Fruit fly (Drosophila melanogaster): ENCODE data around the gene CG9737.

The CG9737 gene

DNA sequence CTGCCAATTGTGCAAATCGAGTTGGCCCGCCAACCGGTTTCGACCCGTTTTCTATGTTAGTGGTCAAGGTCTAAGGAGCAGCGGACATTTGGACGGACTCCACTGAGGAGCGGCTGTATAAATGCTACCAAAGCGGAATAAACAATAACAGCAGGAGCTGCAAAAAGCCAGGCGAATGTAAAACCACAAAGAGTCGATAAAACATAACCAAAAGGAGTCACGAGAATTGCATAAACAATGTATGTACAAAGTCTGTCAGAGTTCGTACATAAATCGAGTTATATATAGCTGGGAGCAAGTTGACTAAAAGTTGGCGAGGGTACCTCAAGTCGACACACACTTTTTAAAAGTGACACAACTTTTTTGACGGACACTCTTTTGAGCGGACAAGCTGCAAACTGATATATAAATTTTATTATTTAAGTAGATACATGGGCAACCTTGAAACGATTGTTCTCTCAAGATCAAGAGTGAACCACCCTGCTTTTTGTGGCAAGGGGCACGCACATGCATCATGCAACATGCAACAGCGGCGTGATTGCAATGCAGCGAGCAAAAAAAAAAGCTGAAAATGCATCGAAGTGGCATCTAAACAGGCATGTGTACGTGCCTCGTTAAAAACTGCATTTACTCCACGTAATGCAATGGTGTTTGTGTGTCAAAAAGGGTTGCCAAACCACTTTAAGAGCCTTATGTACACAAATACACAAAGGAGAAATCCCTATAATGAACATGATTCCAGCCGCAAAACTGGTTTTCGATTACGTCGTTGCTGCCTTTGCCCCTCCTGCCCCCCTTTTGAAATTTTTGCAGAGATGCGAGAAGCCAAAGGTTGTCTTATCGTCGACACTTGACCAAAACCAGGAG is 12.4 kb upstream of the CG9737 start (continued):
- TF ChIP-seq fkh (GFP tag; optimal IDR thresholded peaks at IDR 0.05) (no peak), OdsH (GFP tag; optimal IDR thresholded peaks at IDR 0.05) (peak; percentile 93), CG34406 (GFP tag; optimal IDR thresholded peaks at IDR 0.05) (peak; percentile 95), Ets96B (tag; optimal IDR thresholded peaks at IDR 0.05) (peak; percentile 98), salr (GFP tag; optimal IDR thresholded peaks at IDR 0.05) (peak; percentile 91 to 93), acj6 (GFP tag; optimal IDR thresholded peaks at IDR 0.05) (peak; percentile 96), CG11762 (GFP tag; optimal IDR thresholded peaks at IDR 0.05; ENCODE audit: insufficient read depth) (peak; percentile 89), Eip93F (GFP tag; optimal IDR thresholded peaks at IDR 0.05) (peak; percentile 97), spab (GFP tag; optimal IDR thresholded peaks at IDR 0.05) (peak; percentile 97), esn (GFP tag; optimal IDR thresholded peaks at IDR 0.05) (peak; percentile 95), Sox102F (GFP tag; optimal IDR thresholded peaks at IDR 0.05) (peak; percentile 96), ss (GFP tag; optimal IDR thresholded peaks at IDR 0.05) (peak; percentile 99 to 100), CG11294 (GFP tag; IDR thresholded peaks at IDR 0.05) (peak; percentile 75), Hr38 (GFP tag; optimal IDR thresholded peaks at IDR 0.05) (no peak), vri (GFP tag; optimal IDR thresholded peaks at IDR 0.05) (peak; percentile 91), pdm3 (GFP tag; optimal IDR thresholded peaks at IDR 0.05) (peak; percentile 93), achi (GFP tag; optimal IDR thresholded peaks at IDR 0.05) (peak; percentile 96), CG3032 (tag; optimal IDR thresholded peaks at IDR 0.05) (peak; percentile 98), CG6276 (GFP tag; optimal IDR thresholded peaks at IDR 0.05) (peak; percentile 82), CG15336 (GFP tag; IDR thresholded peaks at IDR 0.05) (peak; percentile 97)

- TF ChIP-seq CG3032 (tag; optimal IDR thresholded peaks at IDR 0.05): no peak
- no peak for TF ChIP-seq spab (GFP tag; optimal IDR thresholded peaks at IDR 0.05)
- no peak for TF ChIP-seq Sox15 (GFP tag; optimal IDR thresholded peaks at IDR 0.05)
- no peak for TF ChIP-seq Met (GFP tag; optimal IDR thresholded peaks at IDR 0.05)
- TF ChIP-seq fkh (GFP tag; optimal IDR thresholded peaks at IDR 0.05): no peak
- TF ChIP-seq fd85E (GFP tag; optimal IDR thresholded peaks at IDR 0.05): no peak
Observed at dm6 chr3R:30252882-30253281, 9.8 kb upstream of the CG9737 start, which contains the start of gene CG18404. CG18404 (plus strand) TSS chr3R:30253182.

DNA sequence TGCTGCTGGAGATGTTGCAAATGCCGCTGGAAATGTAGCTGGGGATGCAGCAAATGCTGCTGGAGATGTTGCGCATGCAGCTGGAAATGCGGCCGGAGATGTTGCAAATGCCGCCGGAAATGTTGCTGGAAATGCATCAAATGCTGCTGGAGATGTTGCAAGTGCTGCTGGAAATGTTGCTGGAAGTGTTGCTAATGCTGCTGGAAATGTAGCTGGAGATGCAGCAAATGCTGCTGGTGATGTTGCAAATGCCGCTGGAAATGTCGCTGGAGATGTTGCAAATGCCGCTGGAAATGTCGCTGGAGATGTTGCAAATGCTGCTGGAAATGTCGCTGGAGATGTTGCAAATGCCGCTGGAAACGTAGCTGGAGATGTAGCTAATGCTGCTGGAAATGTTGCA is 9.2 kb upstream of the CG9737 start:
- TF ChIP-seq CG11294 (GFP tag; IDR thresholded peaks at IDR 0.05) (no peak), Gug (GFP tag; IDR thresholded peaks at IDR 0.05) (no peak), CG8319 (GFP tag; optimal IDR thresholded peaks at IDR 0.05) (no peak), Smox (GFP tag; optimal IDR thresholded peaks at IDR 0.05) (no peak), dsx (GFP tag; optimal IDR thresholded peaks at IDR 0.05; ENCODE audit: poor library complexity, severe bottlenecking) (no peak), CG6808 (GFP tag; optimal IDR thresholded peaks at IDR 0.05) (no peak), Sox102F (GFP tag; optimal IDR thresholded peaks at IDR 0.05) (no peak), Eip78C (GFP tag) (no peak), Sox14 (GFP tag; optimal IDR thresholded peaks at IDR 0.05) (no peak), CG3919 (GFP tag; optimal IDR thresholded peaks at IDR 0.05) (no peak), CG6854 (GFP tag; optimal IDR thresholded peaks at IDR 0.05) (no peak), fd59A (GFP tag; optimal IDR thresholded peaks at IDR 0.05) (no peak), CG7368 (GFP tag; optimal IDR thresholded peaks at IDR 0.05) (no peak), CG9139 (GFP tag; optimal IDR thresholded peaks at IDR 0.05) (no peak), CG6792 (GFP tag; optimal IDR thresholded peaks at IDR 0.05) (no peak), CG4318 (GFP tag; optimal IDR thresholded peaks at IDR 0.05) (no peak), Met (GFP tag; optimal IDR thresholded peaks at IDR 0.05) (no peak), CG6276 (GFP tag; optimal IDR thresholded peaks at IDR 0.05) (no peak), topi (GFP tag; optimal IDR thresholded peaks at IDR 0.05) (no peak), eg (GFP tag; IDR thresholded peaks at IDR 0.05) (no peak)

All from whole organism, prepupa.